Fruit fly (Drosophila melanogaster): ENCODE data around the gene CG3078.

- no peak for TF ChIP-seq psq (optimal IDR thresholded peaks at IDR 0.05)
- no peak for TF ChIP-seq usp (GFP tag; optimal IDR thresholded peaks at IDR 0.05)
- no peak for TF ChIP-seq CG8478 (optimal IDR thresholded peaks at IDR 0.05)
Measured at dm6 chrX:2283470-2283869, 23.8 kb upstream of the CG3078 start.

Measured in whole organism.